Fruit fly (Drosophila melanogaster) whole organism, adult: ENCODE measurements around the gene msl-1.

Source experiments
- CG11617 ChIP-seq: fragments of 200-800 bp; sonication (Bioruptor generic); optimal IDR thresholded peaks from 2 replicates; lab custom pipeline; 2017; ENCODE audit warnings: mild to moderate bottlenecking, missing biosample characterization, missing genetic modification reagents, missing genetic modification characterization
- CG12768 ChIP-seq: fragments of 200-800 bp; sonication (Bioruptor generic); optimal IDR thresholded peaks from 2 replicates; lab custom pipeline; 2017; ENCODE audit warnings: missing biosample characterization, missing genetic modification characterization, mild to moderate bottlenecking, moderate library complexity, missing genetic modification reagents
- CG14711 ChIP-seq: fragments of 200-800 bp; sonication (Bioruptor generic); optimal IDR thresholded peaks from 2 replicates; lab custom pipeline; 2018; ENCODE audit warnings: missing biosample characterization, mild to moderate bottlenecking, missing genetic modification characterization, moderate library complexity
- CG1620 ChIP-seq: fragments of 200-800 bp; sonication (Bioruptor generic); optimal IDR thresholded peaks from 2 replicates; lab custom pipeline; 2016; ENCODE audit warnings: missing biosample characterization, missing genetic modification characterization
- CG33017 ChIP-seq: fragments of 200-800 bp; sonication (Bioruptor generic); optimal IDR thresholded peaks from 2 replicates; lab custom pipeline; 2018; ENCODE audit warnings: missing biosample characterization, mild to moderate bottlenecking, missing genetic modification characterization, moderate library complexity
- CG5204 ChIP-seq: fragments of 200-800 bp; sonication (Bioruptor generic); optimal IDR thresholded peaks from 2 replicates; lab custom pipeline; 2016; ENCODE audit warnings: missing biosample characterization, missing genetic modification characterization
- CG7101 ChIP-seq: fragments of 200-800 bp; sonication (Bioruptor generic); optimal IDR thresholded peaks from 2 replicates; lab custom pipeline; 2018; ENCODE audit warnings: missing biosample characterization, mild to moderate bottlenecking, missing genetic modification characterization, moderate library complexity
- Clk ChIP-seq: fragments of 200-800 bp; sonication (Bioruptor generic); optimal IDR thresholded peaks from 2 replicates; lab custom pipeline; 2017; ENCODE audit warnings: missing biosample characterization, missing genetic modification characterization
- Crg-1 ChIP-seq: fragments of 200-800 bp; sonication (Bioruptor generic); optimal IDR thresholded peaks from 2 replicates; lab custom pipeline; 2016; ENCODE audit warnings: missing biosample characterization, missing genetic modification characterization
- Hr96 ChIP-seq: fragments of 200-800 bp; sonication (Bioruptor generic); optimal IDR thresholded peaks from 2 replicates; lab custom pipeline; 2016; ENCODE audit warnings: missing biosample characterization, missing genetic modification characterization
- Mnt ChIP-seq: fragments of 200-800 bp; sonication (Bioruptor generic); optimal IDR thresholded peaks from 2 replicates; lab custom pipeline; 2016; ENCODE audit warnings: missing biosample characterization, mild to moderate bottlenecking, missing genetic modification characterization
- bab1 ChIP-seq: fragments of 200-800 bp; sonication (Bioruptor generic); optimal IDR thresholded peaks from 3 replicates; lab custom pipeline; 2019; ENCODE audit warnings: missing biosample characterization, mild to moderate bottlenecking, missing genetic modification characterization, moderate library complexity
- cic ChIP-seq: fragments of 200-800 bp; sonication (Bioruptor generic); optimal IDR thresholded peaks from 2 replicates; lab custom pipeline; 2017; ENCODE audit warnings: missing biosample characterization, mild to moderate bottlenecking, missing genetic modification characterization, moderate library complexity
- cnc ChIP-seq, 2 experiments: fragments of >200 bp; optimal IDR thresholded peaks; 2 replicates each; lab custom pipeline; 2017
- kay ChIP-seq: fragments of 200-800 bp; sonication (Bioruptor generic); peaks from one replicate; lab custom pipeline; 2016; ENCODE audit warnings: missing biosample characterization, missing genetic modification characterization, borderline replicate concordance
- ovo ChIP-seq: fragments of 200-800 bp; sonication (Bioruptor generic); optimal IDR thresholded peaks from 2 replicates; lab custom pipeline; 2016; ENCODE audit warnings: missing biosample characterization, missing genetic modification characterization
- pad ChIP-seq: fragments of 200-800 bp; sonication (Bioruptor generic); optimal IDR thresholded peaks from 3 replicates; lab custom pipeline; 2017; ENCODE audit warnings: missing biosample characterization, missing genetic modification characterization, mild to moderate bottlenecking, moderate library complexity, missing genetic modification reagents
- tj ChIP-seq: fragments of 200-800 bp; sonication (Bioruptor generic); optimal IDR thresholded peaks from 3 replicates; lab custom pipeline; 2017; ENCODE audit warnings: missing biosample characterization, mild to moderate bottlenecking, missing genetic modification characterization, moderate library complexity

The msl-1 gene

dm6 chr2L:18653328-18653675 lies 35.3 kb downstream of the msl-1 start:
- TF ChIP-seq kay, result no peak
- no peak for TF ChIP-seq CG1620
- TF ChIP-seq CG12768 (GFP tag; lab: Kevin White, UChicago), result no peak
- peak; percentile 23 for TF ChIP-seq CG14711 (tag; lab: Kevin White, UChicago)

- TF ChIP-seq CG33017, result no peak
Observed at dm6 chr2L:18652663-18653327, 35.8 kb downstream of the msl-1 start, which contains the start of gene Cyp310a1. Gene Cyp310a1 (minus strand): TSS chr2L:18653010.

dm6 chr2L:18647857-18648652 lies 40.5 kb downstream of the msl-1 start:
- TF ChIP-seq CG1620 (no peak), kay (peak; percentile 20)

- TF ChIP-seq Mnt (GFP tag; lab: Kevin White, UChicago) (no peak), CG12768 (GFP tag; lab: Kevin White, UChicago) (no peak), pad (GFP tag; lab: Kevin White, UChicago) (no peak), CG1620 (no peak), CG5204 (GFP tag; lab: Kevin White, UChicago) (no peak), Crg-1 (GFP tag; lab: Kevin White, UChicago) (no peak), Hr96 (GFP tag; lab: Kevin White, UChicago) (no peak), CG7101 (no peak), bab1 (no peak)
Observed at dm6 chr2L:18645468-18645867, 43.1 kb downstream of the msl-1 start.

dm6 chr2L:18641087-18641486 lies 47.5 kb downstream of the msl-1 start:
- no peak for TF ChIP-seq cic (GFP tag; lab: Kevin White, UChicago)
- TF ChIP-seq Mnt (GFP tag; lab: Kevin White, UChicago), result no peak
- TF ChIP-seq CG7101, result no peak
- TF ChIP-seq tj, result peak; percentile 6

- TF ChIP-seq tj, result no peak
- TF ChIP-seq Clk (GFP tag; lab: Kevin White, UChicago), result no peak
- no peak for TF ChIP-seq CG14711 (tag; lab: Kevin White, UChicago)
- no peak for TF ChIP-seq cic (GFP tag; lab: Kevin White, UChicago)
- TF ChIP-seq kay, result no peak
- no peak for TF ChIP-seq CG7101
- TF ChIP-seq bab1, result no peak
- TF ChIP-seq cnc (optimal IDR thresholded peaks at IDR 0.05; lab: Kevin White, UChicago), result no peak
- TF ChIP-seq pad (GFP tag; lab: Kevin White, UChicago), result no peak
- TF ChIP-seq Hr96 (GFP tag; lab: Kevin White, UChicago), result no peak
- no peak for TF ChIP-seq Mnt (GFP tag; lab: Kevin White, UChicago)
- TF ChIP-seq CG11617, result no peak
- TF ChIP-seq ovo (GFP tag; lab: Kevin White, UChicago), result no peak
- no peak for TF ChIP-seq CG1620
- TF ChIP-seq Crg-1 (GFP tag; lab: Kevin White, UChicago), result no peak
- no peak for TF ChIP-seq CG12768 (GFP tag; lab: Kevin White, UChicago)
Observed at dm6 chr2L:18638945-18639344, 49.7 kb downstream of the msl-1 start.
